Fruit fly (Drosophila melanogaster) S2 (cell line): ENCODE measurements around the gene CG8927.

Experiments
- CG8478 ChIP-seq: fragments of >200 bp; optimal IDR thresholded peaks from 2 replicates; lab custom pipeline; 2018
- CTCF ChIP-seq, 2 experiments: fragments of >200 bp; optimal IDR thresholded peaks; 2 replicates each; lab custom pipeline; 2018

The CG8927 gene

DNA sequence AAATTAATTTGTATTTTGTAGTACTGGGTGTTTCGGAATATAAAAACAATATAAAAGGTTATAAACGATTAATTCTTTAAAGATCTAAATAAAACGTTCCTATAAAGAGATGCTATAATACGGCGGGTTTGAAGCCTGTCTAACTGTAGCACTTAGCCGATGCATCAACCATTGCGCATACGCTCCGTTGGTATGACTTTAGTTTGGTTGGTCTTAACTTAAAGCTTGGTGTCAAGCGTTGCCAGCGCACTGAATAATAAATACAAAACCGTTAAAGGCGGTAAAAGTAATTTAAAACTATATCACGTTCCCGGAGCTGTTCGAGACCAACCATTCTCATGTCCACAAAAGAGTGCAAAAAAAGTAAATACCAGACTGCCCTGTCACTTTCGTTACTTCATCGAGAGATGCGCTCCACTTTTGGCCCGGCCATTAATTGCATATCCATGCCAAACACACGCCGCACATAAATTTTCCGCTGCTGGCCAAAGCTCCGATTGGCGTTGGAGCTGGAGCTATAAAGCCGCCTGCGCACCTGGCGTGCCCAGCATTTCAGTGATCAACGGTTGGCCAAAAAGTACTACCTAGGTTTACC is at the start of gene CG8927:
TSS of gene CG8927 (plus strand) at position 545 of the 595 bp plus-strand sequence.
- no peak for TF ChIP-seq CG8478 (lab: Kevin White, UChicago)
- TF ChIP-seq CTCF (optimal IDR thresholded peaks at IDR 0.05; lab: Kevin White, UChicago) = peak in 1 of 2 experiments; percentile 5

DNA sequence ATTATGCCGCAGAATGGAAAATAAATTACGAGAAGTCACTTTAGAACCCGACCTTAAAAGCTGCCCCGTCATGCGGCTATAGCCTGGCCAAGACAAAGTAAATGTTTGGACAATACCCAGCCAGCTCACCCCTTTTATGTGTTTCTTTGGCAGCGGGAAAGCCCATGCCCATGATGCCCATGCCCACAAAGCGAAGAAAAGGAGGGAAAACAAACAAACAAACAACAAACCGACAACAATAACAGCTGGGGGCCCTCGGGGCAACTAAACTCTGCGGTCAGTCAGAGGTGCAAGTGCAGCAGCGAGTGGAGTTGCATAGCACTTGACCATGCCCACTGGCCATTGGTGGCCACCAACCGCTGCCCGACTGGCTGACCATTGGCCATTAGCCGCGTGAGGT is 45.2 kb upstream of the CG8927 start:
- TF ChIP-seq CTCF (optimal IDR thresholded peaks at IDR 0.05; lab: Kevin White, UChicago) (no peak), CG8478 (lab: Kevin White, UChicago) (no peak)

DNA sequence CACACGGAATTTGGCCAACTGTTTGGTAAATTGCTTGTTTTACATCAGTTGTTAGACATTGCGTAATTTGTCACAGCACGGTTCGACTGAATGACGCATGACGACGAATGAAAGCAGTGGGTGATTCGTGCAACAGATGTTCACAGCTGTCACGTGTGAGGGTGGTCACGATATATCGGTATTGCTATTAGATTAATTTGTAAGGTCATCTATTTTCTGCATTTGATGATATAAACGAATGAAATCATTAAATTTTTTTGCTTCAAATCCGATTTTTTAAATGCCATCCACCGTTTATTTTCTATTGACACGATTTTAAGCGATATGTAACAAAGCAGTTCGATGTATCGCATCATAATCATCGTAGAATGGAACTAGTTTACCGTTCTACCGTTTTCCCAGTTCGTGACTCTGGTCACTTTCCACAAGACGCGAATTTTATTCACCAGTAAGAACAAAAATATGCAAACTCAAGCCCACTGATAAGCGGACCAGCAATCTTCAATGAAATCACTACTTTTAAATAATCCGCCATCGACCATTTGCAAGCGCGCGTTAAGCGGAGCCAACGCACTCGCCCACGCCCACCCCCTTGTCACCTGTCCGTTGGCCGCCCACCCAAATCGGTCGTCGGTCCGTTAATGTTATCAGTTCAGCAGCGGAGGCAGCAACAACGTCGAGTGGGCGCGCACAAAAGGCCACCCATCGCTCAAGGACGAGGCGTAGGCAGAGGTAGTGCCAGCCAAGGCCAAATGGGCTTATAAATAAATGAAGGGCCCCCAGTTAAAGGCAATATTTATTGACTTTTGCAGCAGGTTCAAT is 34.0 kb upstream of the CG8927 start, which contains the start of the genes Mic26-27 and CG5916:
TSS of gene Mic26-27 (minus strand) at position 224 of the 822 bp plus-strand sequence.
TSS of gene CG5916 (plus strand) at position 398 of the 822 bp plus-strand sequence.
- peak; percentile 0 to 16 for TF ChIP-seq CTCF (optimal IDR thresholded peaks at IDR 0.05; lab: Kevin White, UChicago)
- TF ChIP-seq CG8478 (lab: Kevin White, UChicago) = no peak

DNA sequence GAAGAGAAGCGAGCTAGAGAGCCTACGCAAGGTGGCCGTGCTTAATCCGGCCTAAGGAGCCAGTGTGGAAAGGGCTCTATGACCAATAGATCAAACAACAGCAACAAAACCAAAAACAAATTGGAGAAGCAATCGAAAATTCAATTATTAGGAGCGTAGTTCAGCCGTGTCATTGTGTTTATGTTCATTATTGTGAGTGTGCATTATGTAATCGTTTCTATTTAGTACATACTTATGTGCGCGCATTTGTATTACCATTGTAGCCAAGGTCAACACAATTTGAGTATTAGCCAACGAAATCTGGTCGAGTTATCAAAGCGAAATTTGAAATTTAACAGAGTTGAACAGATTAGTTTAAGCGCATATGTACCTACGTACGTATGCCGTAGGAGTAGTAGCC is 32.1 kb upstream of the CG8927 start:
- no peak for TF ChIP-seq CTCF (optimal IDR thresholded peaks at IDR 0.05; lab: Kevin White, UChicago)
- no peak for TF ChIP-seq CG8478 (lab: Kevin White, UChicago)

dm6 chr3R:16151239-16151860 is 29.5 kb upstream of the CG8927 start, which contains the start of gene Fer2:
Gene Fer2 (minus strand): TSS chr3R:16151312.
- TF ChIP-seq CTCF (optimal IDR thresholded peaks at IDR 0.05; lab: Kevin White, UChicago) (no peak), CG8478 (lab: Kevin White, UChicago) (no peak)

DNA sequence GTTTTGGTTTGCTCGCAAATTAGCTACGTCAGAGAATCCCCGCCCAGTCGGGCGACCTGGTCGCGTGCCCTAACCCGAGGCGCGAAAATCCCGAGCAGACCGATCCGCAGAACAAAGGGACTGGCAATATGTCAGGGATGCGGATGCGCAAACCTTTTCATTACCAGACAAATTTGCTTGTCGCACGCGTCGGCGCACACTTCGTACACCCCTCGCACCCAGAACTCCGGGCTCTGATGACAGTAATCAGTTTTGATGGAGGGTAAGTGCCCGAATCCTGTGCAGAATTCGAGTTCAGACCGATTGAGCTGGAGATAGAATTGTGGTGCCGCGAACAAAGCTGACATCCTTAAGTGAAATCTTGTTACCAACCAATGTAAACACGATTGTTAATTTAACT is 28.5 kb upstream of the CG8927 start:
- no peak for TF ChIP-seq CG8478 (lab: Kevin White, UChicago)
- TF ChIP-seq CTCF (optimal IDR thresholded peaks at IDR 0.05; lab: Kevin White, UChicago) = no peak

dm6 chr3R:16153356-16153905 is 27.4 kb upstream of the CG8927 start:
- TF ChIP-seq CG8478 (lab: Kevin White, UChicago) = no peak
- no peak for TF ChIP-seq CTCF (optimal IDR thresholded peaks at IDR 0.05; lab: Kevin White, UChicago)

DNA sequence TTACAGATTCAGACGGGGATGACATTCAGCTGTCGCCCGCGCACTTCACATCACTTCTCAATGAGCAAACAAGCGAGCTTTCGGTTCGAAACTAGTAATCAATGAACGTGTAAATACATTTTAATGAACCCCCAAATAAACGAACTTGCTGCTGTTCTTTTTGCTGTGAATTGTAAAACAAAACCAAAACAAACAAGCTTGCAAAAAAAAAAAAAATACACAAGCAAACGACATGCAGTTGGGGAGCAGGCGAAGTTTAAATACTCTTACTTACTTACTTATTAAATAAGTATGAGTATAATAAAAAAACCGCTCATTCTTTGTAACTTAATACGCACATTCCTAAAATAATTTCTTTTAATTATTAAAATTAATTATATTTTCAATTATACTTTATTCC is 26.6 kb upstream of the CG8927 start:
- no peak for TF ChIP-seq CTCF (optimal IDR thresholded peaks at IDR 0.05; lab: Kevin White, UChicago)
- TF ChIP-seq CG8478 (lab: Kevin White, UChicago) = no peak

DNA sequence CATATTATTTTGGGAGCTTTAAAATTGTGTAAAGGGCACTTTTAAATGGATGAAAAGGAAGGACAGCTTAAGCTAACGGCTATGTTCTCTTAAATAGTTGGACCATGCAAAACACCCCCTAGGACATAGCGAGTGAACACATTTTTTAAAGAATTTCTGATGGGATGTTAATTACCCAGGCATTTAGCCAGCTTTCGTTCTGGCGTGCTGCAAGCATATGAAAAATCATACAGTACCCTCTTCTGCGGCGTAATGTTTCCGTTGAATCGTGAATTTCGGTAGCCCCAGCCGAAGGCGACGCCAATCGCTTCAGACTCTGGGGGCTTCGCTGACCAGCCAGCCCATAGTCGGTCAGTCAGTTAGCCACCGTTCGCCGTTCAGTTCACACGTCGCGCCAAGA is 26.1 kb upstream of the CG8927 start, which contains the start of gene CG6006:
TSS of gene CG6006 (plus strand) at position 301 of the 400 bp plus-strand sequence.
- TF ChIP-seq CTCF (optimal IDR thresholded peaks at IDR 0.05; lab: Kevin White, UChicago) = no peak
- TF ChIP-seq CG8478 (lab: Kevin White, UChicago) = no peak

DNA sequence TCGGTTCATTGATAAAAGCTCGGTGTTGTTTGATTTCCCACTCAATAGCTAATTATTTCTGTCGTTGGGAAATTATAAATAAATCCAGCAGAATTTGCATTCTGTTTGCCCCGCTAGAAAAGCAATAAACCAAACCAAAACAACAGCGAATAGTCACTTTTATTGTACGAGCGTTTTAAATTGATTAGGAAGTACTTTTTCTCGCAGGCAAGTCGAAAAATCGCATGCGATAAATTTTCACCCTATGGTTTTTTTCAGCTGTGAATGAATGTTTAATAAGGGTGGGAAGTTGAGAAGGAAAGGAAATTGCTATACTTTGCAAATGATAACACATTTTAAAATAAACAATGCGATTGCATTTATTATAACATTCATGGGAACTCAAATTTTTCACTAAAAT is 24.8 kb upstream of the CG8927 start:
- no peak for TF ChIP-seq CG8478 (lab: Kevin White, UChicago)
- TF ChIP-seq CTCF (optimal IDR thresholded peaks at IDR 0.05; lab: Kevin White, UChicago) = no peak

DNA sequence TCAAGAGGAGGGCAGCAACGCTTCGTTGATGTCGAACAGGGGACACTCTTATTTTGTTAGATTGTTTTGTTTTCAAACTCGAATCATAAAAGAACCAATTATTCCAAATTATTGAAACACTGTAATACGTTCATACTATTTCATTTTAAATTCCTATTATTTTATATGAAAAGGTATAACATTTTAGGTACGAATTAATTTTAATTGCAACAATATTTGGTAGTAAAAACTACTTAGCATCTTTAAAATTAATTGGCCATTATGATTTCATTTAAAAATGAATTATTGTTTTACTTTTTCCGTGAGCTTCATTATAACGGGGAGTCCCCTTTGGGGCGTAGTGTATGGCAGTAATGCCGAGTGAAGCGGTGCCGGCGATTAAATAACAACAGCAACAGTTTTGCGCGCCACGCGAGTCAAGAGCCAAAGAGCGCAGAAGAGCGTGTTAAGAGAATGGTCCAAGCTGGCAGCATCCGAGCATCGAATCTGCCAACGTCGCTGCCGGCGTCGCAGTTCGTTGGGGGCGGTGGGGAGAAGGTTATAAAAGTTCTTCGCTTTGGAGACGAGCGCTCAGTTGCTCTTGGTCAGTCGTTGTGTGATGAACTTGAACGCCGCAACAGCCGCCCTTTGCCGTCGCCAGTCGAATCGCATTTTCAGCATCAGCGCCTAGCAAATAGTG is 23.1 kb upstream of the CG8927 start:
- no peak for TF ChIP-seq CG8478 (lab: Kevin White, UChicago)
- TF ChIP-seq CTCF (optimal IDR thresholded peaks at IDR 0.05; lab: Kevin White, UChicago) = no peak

DNA sequence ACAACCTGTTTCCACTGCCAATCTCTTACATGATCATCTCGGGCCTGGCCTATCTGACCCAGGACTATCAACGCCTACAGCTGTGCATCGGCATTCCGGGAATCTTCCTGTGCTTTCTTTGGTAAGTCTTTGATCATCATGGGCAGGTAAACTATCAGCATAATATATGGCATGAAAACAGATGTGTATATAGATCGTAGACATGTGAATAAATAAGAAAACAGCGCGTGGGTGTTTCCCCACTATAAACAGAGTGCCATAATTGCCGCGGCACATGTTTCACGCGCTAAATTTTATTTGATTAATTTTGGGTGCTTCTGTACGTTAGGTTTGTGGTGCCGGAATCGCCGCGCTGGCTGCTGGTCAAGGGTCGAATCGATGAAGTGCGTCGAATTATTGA is 12.7 kb upstream of the CG8927 start:
- TF ChIP-seq CG8478 (lab: Kevin White, UChicago) (no peak), CTCF (optimal IDR thresholded peaks at IDR 0.05; lab: Kevin White, UChicago) (no peak)

dm6 chr3R:16171747-16172146 is 9.1 kb upstream of the CG8927 start, which contains the start of gene CG8925:
Gene CG8925 (plus strand): TSS chr3R:16171991.
- no peak for TF ChIP-seq CTCF (optimal IDR thresholded peaks at IDR 0.05; lab: Kevin White, UChicago)

- TF ChIP-seq CTCF (optimal IDR thresholded peaks at IDR 0.05; lab: Kevin White, UChicago) (no peak), CG8478 (lab: Kevin White, UChicago) (no peak)
These were observed 7.3 kb upstream of the CG8927 start for dm6 chr3R:16173500-16173899.
